Worm (Caenorhabditis elegans): ENCODE data around the gene msp-64.

msp-64 gene

ce11 chrII:5827364-5827763, 17.2 kb upstream of the msp-64 start, which contains the start of gene tbc-2:
Gene tbc-2 (minus strand): TSS chrII:5827443.
- TF ChIP-seq T07F8.4 (tag; optimal IDR thresholded peaks at IDR 0.05) (no peak), rcor-1 (GFP tag; IDR thresholded peaks at IDR 0.05) (no peak), efl-1 (GFP tag; optimal IDR thresholded peaks at IDR 0.05) (no peak), F49E8.2 (tag; optimal IDR thresholded peaks at IDR 0.05; ENCODE audit: insufficient read depth) (no peak), xnd-1 (tag; optimal IDR thresholded peaks at IDR 0.05) (no peak), attf-3 (GFP tag; conservative IDR thresholded peaks at IDR 0.05) (no peak), Y56A3A.18 (GFP tag; IDR thresholded peaks at IDR 0.05) (no peak), akir-1 (GFP tag; optimal IDR thresholded peaks at IDR 0.05) (no peak), die-1 (tag; optimal IDR thresholded peaks at IDR 0.05) (no peak), egrh-3 (GFP tag; IDR thresholded peaks at IDR 0.05) (no peak), F55B11.4 (tag; optimal IDR thresholded peaks at IDR 0.05; ENCODE audit: borderline replicate concordance, insufficient read depth) (no peak), tlf-1 (GFP tag; optimal IDR thresholded peaks at IDR 0.05) (no peak)

- TF ChIP-seq chd-7 (tag; optimal IDR thresholded peaks at IDR 0.05) (no peak), nfyb-1 (GFP tag; IDR thresholded peaks at IDR 0.05) (0 out of 2 replicates have a peak, but pooled peaks have one; percentile 8), hmg-1.2 (GFP tag; IDR thresholded peaks at IDR 0.05) (0 out of 2 replicates have a peak, but pooled peaks have one; percentile 4)
Measured at ce11 chrII:5820282-5820762, 10.2 kb upstream of the msp-64 start, which contains the start of gene ehs-1. Gene ehs-1 (plus strand): TSS chrII:5820712.

ce11 chrII:5819655-5820054, 9.5 kb upstream of the msp-64 start:
- TF ChIP-seq madf-6 (GFP tag; IDR thresholded peaks at IDR 0.05) (peak; percentile 53), D2030.7 (GFP tag; IDR thresholded peaks at IDR 0.05) (peak; percentile 51; the same call in 1 of the 2 replicates), lsl-1 (GFP tag; optimal IDR thresholded peaks at IDR 0.05) (peak; percentile 58), bed-2 (GFP tag; IDR thresholded peaks at IDR 0.05) (0 out of 2 replicates have a peak, but pooled peaks have one; percentile 24), ccch-3 (GFP tag; optimal IDR thresholded peaks at IDR 0.05) (no peak), T26A5.8 (tag; optimal IDR thresholded peaks at IDR 0.05) (no peak), pbrm-1 (GFP tag; IDR thresholded peaks at IDR 0.05) (0 out of 2 replicates have a peak, but pooled peaks have one; percentile 41), let-526 (GFP tag; IDR thresholded peaks at IDR 0.05) (0 out of 2 replicates have a peak, but pooled peaks have one; percentile 14), ZK185.1 (tag; optimal IDR thresholded peaks at IDR 0.05; ENCODE audit: poor library complexity, severe bottlenecking) (peak; percentile 34), bed-1 (GFP tag; IDR thresholded peaks at IDR 0.05) (no peak), F23B12.7 (tag; optimal IDR thresholded peaks at IDR 0.05; ENCODE audit: insufficient read depth) (no peak), tbp1 (GFP tag; optimal IDR thresholded peaks at IDR 0.05) (peak; percentile 20), ztf-6 (GFP tag; IDR thresholded peaks at IDR 0.05) (0 out of 2 replicates have a peak, but pooled peaks have one; percentile 47), attf-5 (GFP tag; optimal IDR thresholded peaks at IDR 0.05) (peak; percentile 31), ztf-28 (GFP tag; IDR thresholded peaks at IDR 0.05) (0 out of 2 replicates have a peak, but pooled peaks have one; percentile 61), lin-54 (GFP tag; optimal IDR thresholded peaks at IDR 0.05) (peak; percentile 15), F37B4.10 (GFP tag; IDR thresholded peaks at IDR 0.05) (no peak), F33H1.4 (GFP tag; IDR thresholded peaks at IDR 0.05) (peak; percentile 39; the same call in 1 of the 2 replicates), Y95B8A.8 (GFP tag; IDR thresholded peaks at IDR 0.05) (0 out of 2 replicates have a peak, but pooled peaks have one; percentile 21), dpl-1 (GFP tag; optimal IDR thresholded peaks at IDR 0.05) (no peak), attf-6 (GFP tag; IDR thresholded peaks at IDR 0.05) (0 out of 2 replicates have a peak, but pooled peaks have one; percentile 35), rcor-1 (GFP tag; IDR thresholded peaks at IDR 0.05) (peak; percentile 68), hmg-1.2 (GFP tag; IDR thresholded peaks at IDR 0.05) (peak; percentile 21; the same call in 1 of the 2 replicates), unc-62 (GFP tag; optimal IDR thresholded peaks at IDR 0.05) (no peak), him-1 (tag; optimal IDR thresholded peaks at IDR 0.05) (peak; percentile 40), dox-1 (GFP tag; IDR thresholded peaks at IDR 0.05) (peak; percentile 70), mcd-1 (GFP tag; IDR thresholded peaks at IDR 0.05) (peak; percentile 82), unc-130 (GFP tag; optimal IDR thresholded peaks at IDR 0.05) (peak; percentile 9), ceh-100 (GFP tag; IDR thresholded peaks at IDR 0.05) (peak; percentile 69), ceh-79 (tag; optimal IDR thresholded peaks at IDR 0.05) (no peak), aptf-2 (GFP tag; conservative IDR thresholded peaks at IDR 0.05) (0 out of 2 replicates have a peak, but pooled peaks have one; percentile 26), Y53F4B.3 (GFP tag; IDR thresholded peaks at IDR 0.05) (no peak)
